Fruit fly (Drosophila melanogaster): ENCODE data around the gene MICU1.
A peak's percentile ranks its signal among the peaks of the same experiment; 100 is the strongest.

The MICU1 gene

dm6 chr2L:7154861-7155594 is 27.0 kb upstream of the MICU1 start (continued):
- TF ChIP-seq shn (GFP tag; optimal IDR thresholded peaks at IDR 0.05) (no peak), CG15011 (GFP tag; optimal IDR thresholded peaks at IDR 0.05) (no peak), Dad (GFP tag; optimal IDR thresholded peaks at IDR 0.05) (no peak), CG12071 (GFP tag; optimal IDR thresholded peaks at IDR 0.05) (no peak), dmrt99B (tag; optimal IDR thresholded peaks at IDR 0.05) (peak; percentile 59), zen (tag; optimal IDR thresholded peaks at IDR 0.05) (peak; percentile 14), chm (GFP tag; IDR thresholded peaks at IDR 0.05) (no peak), Sox102F (GFP tag; optimal IDR thresholded peaks at IDR 0.05) (peak; percentile 45), CG13775 (GFP tag; optimal IDR thresholded peaks at IDR 0.05) (no peak), Asciz (GFP tag; optimal IDR thresholded peaks at IDR 0.05) (peak; percentile 24), CG2875 (GFP tag; optimal IDR thresholded peaks at IDR 0.05) (no peak), pzg (GFP tag; optimal IDR thresholded peaks at IDR 0.05) (no peak), CG32532 (GFP tag; IDR thresholded peaks at IDR 0.05) (no peak), dm (GFP tag; optimal IDR thresholded peaks at IDR 0.05) (no peak), H2.0 (GFP tag; IDR thresholded peaks at IDR 0.05) (peak; percentile 45), BtbVII (GFP tag; optimal IDR thresholded peaks at IDR 0.05) (no peak), CG11247 (GFP tag; IDR thresholded peaks at IDR 0.05) (no peak), CG10366 (GFP tag; IDR thresholded peaks at IDR 0.05) (peak; percentile 42), cad (GFP tag; optimal IDR thresholded peaks at IDR 0.05) (no peak), CG30020 (tag; optimal IDR thresholded peaks at IDR 0.05) (no peak), CG5180 (GFP tag; optimal IDR thresholded peaks at IDR 0.05) (no peak), HmgZ (tag; optimal IDR thresholded peaks at IDR 0.05) (no peak), CG4404 (GFP tag; IDR thresholded peaks at IDR 0.05) (no peak), CG15073 (GFP tag; optimal IDR thresholded peaks at IDR 0.05) (no peak), maf-S (GFP tag; optimal IDR thresholded peaks at IDR 0.05) (no peak), HLH3B (GFP tag; IDR thresholded peaks at IDR 0.05) (peak; percentile 46; the same call in 1 of the 2 replicates), lilli (GFP tag; optimal IDR thresholded peaks at IDR 0.05) (peak; percentile 22), sr (GFP tag; IDR thresholded peaks at IDR 0.05) (no peak), sob (GFP tag; IDR thresholded peaks at IDR 0.05) (no peak), CG1792 (GFP tag; optimal IDR thresholded peaks at IDR 0.05) (no peak), Doc3 (GFP tag; IDR thresholded peaks at IDR 0.05; ENCODE audit: partially characterized antibody) (no peak), MESR4 (GFP tag; optimal IDR thresholded peaks at IDR 0.05) (no peak), Six4 (GFP tag; optimal IDR thresholded peaks at IDR 0.05) (peak; percentile 25), Meics (GFP tag; optimal IDR thresholded peaks at IDR 0.05) (no peak), grn (GFP tag; optimal IDR thresholded peaks at IDR 0.05) (no peak), crc (GFP tag; optimal IDR thresholded peaks at IDR 0.05) (peak; percentile 31), Myb (GFP tag; optimal IDR thresholded peaks at IDR 0.05) (no peak), Doc2 (GFP tag; IDR thresholded peaks at IDR 0.05) (no peak), CG8290 (GFP tag; optimal IDR thresholded peaks at IDR 0.05) (no peak), CG8290 (tag; optimal IDR thresholded peaks at IDR 0.05) (peak in 1 of 2 experiments; percentile 58), ash1 (GFP tag; optimal IDR thresholded peaks at IDR 0.05) (no peak), Sry-δ (GFP tag; optimal IDR thresholded peaks at IDR 0.05) (peak; percentile 6), sens (GFP tag) (peak; percentile 92), Dip2 (GFP tag; IDR thresholded peaks at IDR 0.05) (no peak), gfzf (GFP tag; optimal IDR thresholded peaks at IDR 0.05) (no peak), danr (GFP tag; IDR thresholded peaks at IDR 0.05) (no peak), sug (tag; optimal IDR thresholded peaks at IDR 0.05) (peak; percentile 72), Nf-YA (GFP tag; IDR thresholded peaks at IDR 0.05) (no peak), CG10267 (tag; optimal IDR thresholded peaks at IDR 0.05) (no peak), CG16863 (GFP tag; optimal IDR thresholded peaks at IDR 0.05) (peak; percentile 29), CG2678 (tag; optimal IDR thresholded peaks at IDR 0.05) (peak; percentile 43), Hr39 (optimal IDR thresholded peaks at IDR 0.05) (no peak)
